Worm (Caenorhabditis elegans): ENCODE results near the gene cyn-3.

DNA sequence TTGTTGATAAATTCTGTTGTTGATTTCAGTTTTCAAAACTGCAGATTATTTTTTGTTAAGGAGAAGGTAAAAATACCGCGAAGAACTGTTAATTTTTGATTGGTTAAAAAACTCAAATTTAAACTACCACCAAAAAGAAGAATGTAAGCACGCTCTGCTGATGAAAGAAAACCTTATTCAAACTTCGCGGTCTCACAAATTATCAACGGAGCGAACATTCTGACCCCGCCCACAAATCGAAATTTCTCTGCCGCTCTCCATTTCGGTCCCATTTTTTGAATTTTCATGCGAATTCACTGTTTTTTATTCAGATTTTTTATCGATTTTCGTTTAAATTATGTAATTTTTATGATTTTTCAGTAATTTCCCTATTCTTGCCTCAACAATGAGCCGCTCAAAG is at the start of gene cyn-3:
- TF ChIP-seq ztf-29 (GFP tag; IDR thresholded peaks at IDR 0.05): no peak
- TF ChIP-seq klf-2 (GFP tag; conservative IDR thresholded peaks at IDR 0.05): no peak
- TF ChIP-seq ztf-23 (GFP tag; IDR thresholded peaks at IDR 0.05): no peak

Measured in whole organism, midembryonic.